Worm (Caenorhabditis elegans): ENCODE results near the gene str-143.

Gene str-143

ce11 chrV:8079813-8080212 is 10.3 kb upstream of the str-143 start:
- TF ChIP-seq ceh-36 (tag; optimal IDR thresholded peaks at IDR 0.05) (no peak), F13C5.2 (tag; optimal IDR thresholded peaks at IDR 0.05) (no peak), scrt-1 (GFP tag; IDR thresholded peaks at IDR 0.05) (no peak), ama-1 (optimal IDR thresholded peaks at IDR 0.05) (no peak), hmg-4 (GFP tag; optimal IDR thresholded peaks at IDR 0.05) (no peak), flt-1 (GFP tag; IDR thresholded peaks at IDR 0.05) (no peak), tbx-11 (GFP tag; IDR thresholded peaks at IDR 0.05) (no peak), aly-1 (tag; optimal IDR thresholded peaks at IDR 0.05) (no peak), hmbx-1 (tag; optimal IDR thresholded peaks at IDR 0.05) (no peak), tra-4 (tag; optimal IDR thresholded peaks at IDR 0.05) (no peak), tbx-37 (GFP tag; conservative IDR thresholded peaks at IDR 0.05) (no peak), pes-1 (GFP tag; IDR thresholded peaks at IDR 0.05) (no peak), sea-1 (GFP tag; conservative IDR thresholded peaks at IDR 0.05) (no peak), ceh-13 (GFP tag; optimal IDR thresholded peaks at IDR 0.05) (no peak)

ce11 chrV:8075712-8076111 is 6.2 kb upstream of the str-143 start, which contains the start of gene catp-3:
catp-3 (plus strand) TSS chrV:8076012.
- TF ChIP-seq tbx-11 (GFP tag; IDR thresholded peaks at IDR 0.05) (no peak), ets-7 (tag; optimal IDR thresholded peaks at IDR 0.05) (no peak), F13C5.2 (tag; optimal IDR thresholded peaks at IDR 0.05) (no peak), tra-4 (tag; optimal IDR thresholded peaks at IDR 0.05) (no peak), B0310.2 (tag; optimal IDR thresholded peaks at IDR 0.05) (no peak), ceh-13 (GFP tag; optimal IDR thresholded peaks at IDR 0.05) (no peak), hmbx-1 (tag; optimal IDR thresholded peaks at IDR 0.05) (no peak), hmg-4 (GFP tag; optimal IDR thresholded peaks at IDR 0.05) (no peak), sea-1 (GFP tag; conservative IDR thresholded peaks at IDR 0.05) (no peak), scrt-1 (GFP tag; IDR thresholded peaks at IDR 0.05) (no peak), ceh-36 (tag; optimal IDR thresholded peaks at IDR 0.05) (no peak), ama-1 (optimal IDR thresholded peaks at IDR 0.05) (no peak), aly-1 (tag; optimal IDR thresholded peaks at IDR 0.05) (no peak), tbx-37 (GFP tag; conservative IDR thresholded peaks at IDR 0.05) (no peak), flt-1 (GFP tag; IDR thresholded peaks at IDR 0.05) (no peak), pes-1 (GFP tag; IDR thresholded peaks at IDR 0.05) (no peak), hnd-1 (tag; optimal IDR thresholded peaks at IDR 0.05) (no peak)

DNA sequence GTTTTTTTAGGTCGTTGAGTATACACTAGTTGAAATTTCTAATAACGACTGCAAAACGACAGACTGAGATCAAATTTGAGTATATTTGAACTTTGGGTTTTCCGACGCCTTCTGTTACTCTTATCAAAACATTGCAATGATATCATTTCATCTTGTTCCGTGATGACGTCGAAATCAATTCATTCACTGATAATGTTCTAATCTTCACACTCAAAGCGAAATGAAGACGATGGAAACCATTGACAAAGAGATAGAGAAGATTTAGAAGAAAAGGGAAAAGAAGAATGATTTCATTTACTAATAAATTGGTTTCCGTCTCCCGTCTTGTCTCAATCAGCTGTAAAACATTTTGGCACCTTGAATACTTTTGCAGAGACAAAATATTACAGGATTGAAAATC is 3.6 kb upstream of the str-143 start:
- TF ChIP-seq sea-1 (GFP tag; conservative IDR thresholded peaks at IDR 0.05): no peak
- no peak for TF ChIP-seq pes-1 (GFP tag; IDR thresholded peaks at IDR 0.05)
- no peak for TF ChIP-seq ceh-13 (GFP tag; optimal IDR thresholded peaks at IDR 0.05)
- TF ChIP-seq hnd-1 (tag; optimal IDR thresholded peaks at IDR 0.05): no peak
- no peak for TF ChIP-seq B0310.2 (tag; optimal IDR thresholded peaks at IDR 0.05)

DNA sequence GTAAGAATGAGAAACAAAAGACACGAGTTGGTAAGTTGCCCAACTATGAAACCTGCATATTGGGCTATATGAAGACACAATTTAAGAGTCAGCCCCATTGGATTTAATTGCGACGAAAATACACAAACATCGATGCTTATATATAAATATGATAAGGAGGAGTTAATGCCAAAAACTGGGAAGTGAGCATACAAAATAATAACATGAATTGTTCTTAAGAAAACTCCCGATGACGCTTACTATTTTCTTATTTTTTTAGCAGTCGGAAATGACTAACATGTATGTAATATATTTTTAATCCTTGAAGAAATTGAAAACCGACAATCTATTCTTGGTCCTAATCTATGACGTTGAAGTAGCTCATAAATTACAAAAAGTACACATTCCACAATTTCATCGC is 2.5 kb upstream of the str-143 start, which contains the start of gene str-144:
TSS of gene str-144 (minus strand) at position 101 of the 400 bp plus-strand sequence.
- TF ChIP-seq ets-7 (tag; optimal IDR thresholded peaks at IDR 0.05) (no peak), hmg-4 (GFP tag; optimal IDR thresholded peaks at IDR 0.05) (no peak), sea-1 (GFP tag; conservative IDR thresholded peaks at IDR 0.05) (no peak), ceh-36 (tag; optimal IDR thresholded peaks at IDR 0.05) (no peak), ama-1 (optimal IDR thresholded peaks at IDR 0.05) (no peak), B0310.2 (tag; optimal IDR thresholded peaks at IDR 0.05) (no peak), flt-1 (GFP tag; IDR thresholded peaks at IDR 0.05) (no peak), tra-4 (tag; optimal IDR thresholded peaks at IDR 0.05) (no peak), F13C5.2 (tag; optimal IDR thresholded peaks at IDR 0.05) (no peak), hmbx-1 (tag; optimal IDR thresholded peaks at IDR 0.05) (no peak), tbx-11 (GFP tag; IDR thresholded peaks at IDR 0.05) (no peak), pes-1 (GFP tag; IDR thresholded peaks at IDR 0.05) (no peak), ceh-13 (GFP tag; optimal IDR thresholded peaks at IDR 0.05) (no peak), tbx-37 (GFP tag; conservative IDR thresholded peaks at IDR 0.05) (no peak), hnd-1 (tag; optimal IDR thresholded peaks at IDR 0.05) (no peak), scrt-1 (GFP tag; IDR thresholded peaks at IDR 0.05) (no peak), aly-1 (tag; optimal IDR thresholded peaks at IDR 0.05) (no peak)

DNA sequence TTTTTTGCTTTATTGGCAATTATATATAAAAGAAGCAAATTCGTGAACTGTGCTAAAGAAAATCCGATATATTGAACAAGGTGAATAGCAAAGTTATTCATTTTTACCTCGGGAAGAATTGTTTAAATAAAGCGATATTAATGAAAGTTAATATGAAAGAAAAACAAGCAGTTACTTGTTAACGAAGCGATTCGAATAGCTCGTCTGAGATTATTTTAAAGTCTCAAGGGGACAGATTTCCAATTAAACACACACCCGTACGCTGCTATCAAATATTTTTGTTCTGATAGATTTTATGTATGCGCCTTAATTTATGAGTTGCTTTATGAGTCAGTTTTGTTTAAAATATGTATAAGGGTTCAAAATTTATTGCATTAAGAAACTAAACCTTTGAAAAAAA is 1.7 kb downstream of the str-143 start, which contains the start of gene str-140:
TSS of gene str-140 (minus strand) at position 101 of the 400 bp plus-strand sequence.
- TF ChIP-seq hmg-4 (GFP tag; optimal IDR thresholded peaks at IDR 0.05) (no peak), hnd-1 (tag; optimal IDR thresholded peaks at IDR 0.05) (no peak), ets-7 (tag; optimal IDR thresholded peaks at IDR 0.05) (no peak), scrt-1 (GFP tag; IDR thresholded peaks at IDR 0.05) (no peak), ceh-36 (tag; optimal IDR thresholded peaks at IDR 0.05) (no peak), pes-1 (GFP tag; IDR thresholded peaks at IDR 0.05) (no peak), hmbx-1 (tag; optimal IDR thresholded peaks at IDR 0.05) (no peak), ama-1 (optimal IDR thresholded peaks at IDR 0.05) (no peak), tbx-37 (GFP tag; conservative IDR thresholded peaks at IDR 0.05) (no peak), tra-4 (tag; optimal IDR thresholded peaks at IDR 0.05) (no peak), flt-1 (GFP tag; IDR thresholded peaks at IDR 0.05) (no peak), B0310.2 (tag; optimal IDR thresholded peaks at IDR 0.05) (no peak), sea-1 (GFP tag; conservative IDR thresholded peaks at IDR 0.05) (no peak)

DNA sequence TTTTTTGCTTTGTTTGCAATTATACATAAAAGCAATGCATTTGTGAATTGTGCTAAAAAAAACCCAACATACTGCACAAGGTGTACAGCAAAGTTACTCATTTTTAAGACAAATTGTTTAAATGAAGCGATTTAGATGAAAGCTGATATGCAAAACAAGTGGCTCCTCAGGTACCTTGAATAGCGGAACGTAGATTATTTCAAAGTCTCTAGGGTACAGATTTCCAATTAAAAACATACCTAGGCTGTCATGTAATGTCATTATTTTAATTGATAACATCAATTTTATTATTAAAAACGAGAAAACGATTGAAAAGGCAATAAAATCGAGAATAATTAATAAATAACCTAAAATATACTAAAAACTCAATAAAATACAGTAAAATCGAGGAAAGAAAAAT is 7.5 kb downstream of the str-143 start, which contains the start of gene str-139:
TSS of gene str-139 (minus strand) at position 101 of the 400 bp plus-strand sequence.
- no peak for TF ChIP-seq ceh-36 (tag; optimal IDR thresholded peaks at IDR 0.05)
- TF ChIP-seq tbx-37 (GFP tag; conservative IDR thresholded peaks at IDR 0.05): no peak
- TF ChIP-seq ets-7 (tag; optimal IDR thresholded peaks at IDR 0.05): no peak
- no peak for TF ChIP-seq aly-1 (tag; optimal IDR thresholded peaks at IDR 0.05)
- no peak for TF ChIP-seq B0310.2 (tag; optimal IDR thresholded peaks at IDR 0.05)
- TF ChIP-seq hmbx-1 (tag; optimal IDR thresholded peaks at IDR 0.05): no peak
- no peak for TF ChIP-seq hmg-4 (GFP tag; optimal IDR thresholded peaks at IDR 0.05)
- TF ChIP-seq ama-1 (optimal IDR thresholded peaks at IDR 0.05): no peak
- TF ChIP-seq sea-1 (GFP tag; conservative IDR thresholded peaks at IDR 0.05): no peak
- no peak for TF ChIP-seq pes-1 (GFP tag; IDR thresholded peaks at IDR 0.05)
- TF ChIP-seq flt-1 (GFP tag; IDR thresholded peaks at IDR 0.05): no peak
- TF ChIP-seq F13C5.2 (tag; optimal IDR thresholded peaks at IDR 0.05): no peak
- no peak for TF ChIP-seq tra-4 (tag; optimal IDR thresholded peaks at IDR 0.05)

DNA sequence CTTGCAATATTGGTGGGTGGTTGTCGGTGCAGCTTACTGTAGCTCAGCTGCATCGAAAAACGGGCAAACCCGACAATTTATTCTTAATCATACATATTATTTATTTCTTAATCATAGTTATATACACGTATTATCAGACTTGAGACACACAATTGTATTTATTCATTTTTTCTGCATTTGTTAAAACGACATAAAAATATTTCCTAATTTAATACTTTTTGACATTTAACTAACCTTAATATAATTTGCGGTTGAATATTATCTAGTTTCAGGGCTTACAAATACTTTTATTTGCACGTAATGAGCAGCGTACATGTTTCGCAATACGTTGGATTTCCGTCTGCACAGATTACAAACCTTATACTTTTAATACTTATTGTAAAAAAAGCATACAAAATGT is 11.2 kb downstream of the str-143 start, which contains the start of gene str-138:
TSS of gene str-138 (plus strand) at position 301 of the 400 bp plus-strand sequence.
- TF ChIP-seq scrt-1 (GFP tag; IDR thresholded peaks at IDR 0.05) (no peak), hmbx-1 (tag; optimal IDR thresholded peaks at IDR 0.05) (no peak), tra-4 (tag; optimal IDR thresholded peaks at IDR 0.05) (no peak), sea-1 (GFP tag; conservative IDR thresholded peaks at IDR 0.05) (no peak), flt-1 (GFP tag; IDR thresholded peaks at IDR 0.05) (no peak), ceh-36 (tag; optimal IDR thresholded peaks at IDR 0.05) (no peak), aly-1 (tag; optimal IDR thresholded peaks at IDR 0.05) (no peak), ama-1 (optimal IDR thresholded peaks at IDR 0.05) (no peak)

Data from whole organism, early embryonic.